Fruit fly (Drosophila melanogaster): ENCODE results near the gene CG15169.
A peak's percentile ranks its signal among the peaks of the same experiment; 100 is the strongest.

Gene CG15169

dm6 chr2L:19033288-19033687, 42.5 kb downstream of the CG15169 start, which contains the start of gene hook:
hook (minus strand) TSS chr2L:19033498.
- TF ChIP-seq Dll (GFP tag; IDR thresholded peaks at IDR 0.05; ENCODE audit: partially characterized antibody) (peak; percentile 85), sc (optimal IDR thresholded peaks at IDR 0.05) (no peak), sc (GFP tag; optimal IDR thresholded peaks at IDR 0.05) (no peak), CG18599 (GFP tag; optimal IDR thresholded peaks at IDR 0.05) (no peak), pros (GFP tag; optimal IDR thresholded peaks at IDR 0.05) (no peak), ftz-f1 (GFP tag; optimal IDR thresholded peaks at IDR 0.05) (no peak), CG42726 (GFP tag; IDR thresholded peaks at IDR 0.05; ENCODE audit: partially characterized antibody) (peak; percentile 55; the same call in 1 of the 2 replicates), z (GFP tag; IDR thresholded peaks at IDR 0.05) (no peak), Bteb2 (GFP tag; optimal IDR thresholded peaks at IDR 0.05) (no peak), CG4617 (GFP tag; optimal IDR thresholded peaks at IDR 0.05; ENCODE audit: borderline replicate concordance) (peak; percentile 22), HLH4C (GFP tag; IDR thresholded peaks at IDR 0.05; ENCODE audit: partially characterized antibody) (peak; percentile 71), Med (GFP tag) (peak; percentile 40), corto (GFP tag; optimal IDR thresholded peaks at IDR 0.05) (no peak), CG34224 (GFP tag; IDR thresholded peaks at IDR 0.05; ENCODE audit: partially characterized antibody) (peak; percentile 70), CG11696 (GFP tag; IDR thresholded peaks at IDR 0.05) (no peak), stwl (tag; optimal IDR thresholded peaks at IDR 0.05) (peak; percentile 33), Sry-δ (GFP tag; optimal IDR thresholded peaks at IDR 0.05) (peak; percentile 61), slbo (GFP tag; IDR thresholded peaks at IDR 0.05) (no peak), inv (GFP tag; IDR thresholded peaks at IDR 0.05; ENCODE audit: partially characterized antibody) (peak; percentile 67), Rfx (GFP tag; IDR thresholded peaks at IDR 0.05) (0 out of 2 replicates have a peak, but pooled peaks have one; percentile 14), CG6791 (GFP tag; IDR thresholded peaks at IDR 0.05; ENCODE audit: partially characterized antibody) (peak; percentile 84), btn (GFP tag; optimal IDR thresholded peaks at IDR 0.05) (no peak), zen2 (GFP tag; IDR thresholded peaks at IDR 0.05; ENCODE audit: partially characterized antibody) (peak; percentile 75), BEAF-32 (GFP tag; optimal IDR thresholded peaks at IDR 0.05) (peak; percentile 68), amos (GFP tag; IDR thresholded peaks at IDR 0.05; ENCODE audit: partially characterized antibody) (peak; percentile 75), CG7963 (GFP tag; IDR thresholded peaks at IDR 0.05; ENCODE audit: partially characterized antibody) (peak; percentile 45; the same call in 1 of the 3 replicates), nerfin-1 (tag; optimal IDR thresholded peaks at IDR 0.05) (no peak), Sox100B (GFP tag; optimal IDR thresholded peaks at IDR 0.05) (no peak), Awh (GFP tag; IDR thresholded peaks at IDR 0.05) (no peak), scrt (GFP tag; optimal IDR thresholded peaks at IDR 0.05) (peak; percentile 40), Bgb (GFP tag; IDR thresholded peaks at IDR 0.05; ENCODE audit: partially characterized antibody) (peak; percentile 76), MESR4 (GFP tag; optimal IDR thresholded peaks at IDR 0.05) (peak; percentile 45), Doc3 (GFP tag; IDR thresholded peaks at IDR 0.05; ENCODE audit: partially characterized antibody) (peak; percentile 84), CG13287 (GFP tag; IDR thresholded peaks at IDR 0.05; ENCODE audit: partially characterized antibody) (peak; percentile 81), Scr (GFP tag; IDR thresholded peaks at IDR 0.05; ENCODE audit: partially characterized antibody) (peak; percentile 81), CG12659 (GFP tag; optimal IDR thresholded peaks at IDR 0.05) (peak; percentile 22), MBD-R2 (GFP tag; IDR thresholded peaks at IDR 0.05) (peak; percentile 68), B-H1 (GFP tag; IDR thresholded peaks at IDR 0.05) (no peak), CG6254 (GFP tag; optimal IDR thresholded peaks at IDR 0.05) (no peak), CG11247 (GFP tag; IDR thresholded peaks at IDR 0.05) (no peak), knrl (GFP tag; IDR thresholded peaks at IDR 0.05; ENCODE audit: partially characterized antibody) (peak; percentile 84), Six4 (GFP tag; optimal IDR thresholded peaks at IDR 0.05) (no peak), crc (GFP tag; optimal IDR thresholded peaks at IDR 0.05) (no peak), CG33213 (GFP tag; optimal IDR thresholded peaks at IDR 0.05) (no peak), unc-4 (GFP tag; IDR thresholded peaks at IDR 0.05; ENCODE audit: partially characterized antibody) (peak; percentile 72), CG2120 (GFP tag; optimal IDR thresholded peaks at IDR 0.05) (no peak), CG17385 (GFP tag; optimal IDR thresholded peaks at IDR 0.05) (peak; percentile 6), CG17612 (GFP tag; IDR thresholded peaks at IDR 0.05) (no peak), phol (tag; optimal IDR thresholded peaks at IDR 0.05) (peak; percentile 2)

Measured in whole organism, embryonic.